Worm (Caenorhabditis elegans) whole organism, L1 larva: Measurements from ENCODE around the gene ttr-21.

ENCODE experiments used
- C04F5.9 ChIP-seq: sonication (generic microtip); optimal IDR thresholded peaks from 2 replicates; lab custom pipeline; 2016; ENCODE audit warnings: missing genetic modification characterization, missing compliant biosample characterization
- C16A3.4 ChIP-seq: fragments of 150-350 bp; optimal IDR thresholded peaks from 2 replicates; lab custom pipeline; 2014; ENCODE audit warnings: missing biosample characterization, missing genetic modification characterization
- F16B12.6 ChIP-seq: fragments of 150-350 bp; optimal IDR thresholded peaks from 2 replicates; lab custom pipeline; 2014; ENCODE audit warnings: missing biosample characterization, missing genetic modification characterization
- aha-1 ChIP-seq: fragments of 150-350 bp; optimal IDR thresholded peaks from 2 replicates; lab custom pipeline; 2014; ENCODE audit warnings: missing biosample characterization, missing genetic modification characterization
- blmp-1 ChIP-seq: fragments of 150-350 bp; optimal IDR thresholded peaks from 2 replicates; lab custom pipeline; 2014; ENCODE audit warnings: missing biosample characterization, missing genetic modification characterization
- ceh-82 ChIP-seq, 3 experiments: fragments of 150-350 bp in 1 of 3; sonication (generic microtip) in 2 of 3; optimal IDR thresholded peaks; 2 replicates each; lab custom pipeline; 2014 to 2017; ENCODE audit warnings: missing biosample characterization in 3 of 3, missing genetic modification characterization in 3 of 3
- ces-1 ChIP-seq: fragments of 150-350 bp; optimal IDR thresholded peaks from 2 replicates; lab custom pipeline; 2014; ENCODE audit warnings: missing biosample characterization, missing genetic modification reagents, missing genetic modification characterization
- dpl-1 ChIP-seq, 3 experiments: fragments of 150-350 bp in 2 of 3; sonication (generic microtip) in 1 of 3; optimal IDR thresholded peaks; 2 replicates each; lab custom pipeline; 2014 to 2017; ENCODE audit warnings: missing biosample characterization in 3 of 3, missing genetic modification characterization in 3 of 3, missing genetic modification reagents in 3 of 3
- dsc-1 ChIP-seq: sonication (generic microtip); optimal IDR thresholded peaks from 2 replicates; lab custom pipeline; 2016; ENCODE audit warnings: mild to moderate bottlenecking, missing genetic modification characterization, missing compliant biosample characterization
- efl-1 ChIP-seq, 4 experiments: fragments of 150-350 bp; optimal IDR thresholded peaks in 3 of 4; peaks in 1 of 4; 1 replicate in 1 of 4; 2 replicates in 3 of 4; lab custom pipeline; 2014; ENCODE audit warnings: missing biosample characterization in 2 of 4, missing genetic modification characterization in 2 of 4, missing genetic modification reagents in 2 of 4
- efl-3 ChIP-seq: fragments of 200-800 bp; sonication (Bioruptor generic); optimal IDR thresholded peaks from 2 replicates; lab custom pipeline; 2018; ENCODE audit warnings: mild to moderate bottlenecking, missing genetic modification characterization, missing compliant biosample characterization
- elt-2 ChIP-seq: sonication (generic microtip); optimal IDR thresholded peaks from 2 replicates; lab custom pipeline; 2016; ENCODE audit warnings: missing genetic modification characterization, mild to moderate bottlenecking, inconsistent platforms, missing compliant biosample characterization, missing genetic modification reagents
- elt-3 ChIP-seq, 6 experiments: fragments of 150-350 bp in 1 of 6; sonication (generic microtip); optimal IDR thresholded peaks; 2 replicates each; lab custom pipeline; 2017 to 2018; ENCODE audit warnings: missing biosample characterization in 6 of 6, missing genetic modification characterization in 6 of 6, inconsistent platforms in 1 of 6
- ets-5 ChIP-seq: fragments of 200-800 bp; sonication (Bioruptor generic); IDR thresholded peaks from 2 replicates; pipeline ENCODE4 v1.3.6; 2022; ENCODE audit warnings: missing genetic modification characterization, missing compliant biosample characterization
- fkh-10 ChIP-seq: sonication (generic microtip); optimal IDR thresholded peaks from 2 replicates; lab custom pipeline; 2017; ENCODE audit warnings: missing biosample characterization, missing genetic modification reagents, missing genetic modification characterization
- fkh-4 ChIP-seq: sonication (generic microtip); optimal IDR thresholded peaks from 2 replicates; lab custom pipeline; 2016; ENCODE audit warnings: missing compliant biosample characterization, missing genetic modification characterization, borderline replicate concordance
- fkh-8 ChIP-seq: sonication (generic microtip); optimal IDR thresholded peaks from 2 replicates; lab custom pipeline; 2016; ENCODE audit warnings: mild to moderate bottlenecking, missing genetic modification characterization, missing compliant biosample characterization
- fos-1 ChIP-seq: fragments of 150-350 bp; optimal IDR thresholded peaks from 2 replicates; lab custom pipeline; 2014; ENCODE audit warnings: missing biosample characterization, missing genetic modification characterization
- hlh-4 ChIP-seq: sonication (generic microtip); optimal IDR thresholded peaks from 2 replicates; lab custom pipeline; 2016; ENCODE audit warnings: mild to moderate bottlenecking, missing genetic modification characterization, missing compliant biosample characterization
- jun-1 ChIP-seq: fragments of 150-350 bp; optimal IDR thresholded peaks from 2 replicates; lab custom pipeline; 2014; ENCODE audit warnings: missing biosample characterization, missing genetic modification reagents, missing genetic modification characterization
- lin-13 ChIP-seq: fragments of 150-350 bp; optimal IDR thresholded peaks from 2 replicates; lab custom pipeline; 2014; ENCODE audit warnings: missing biosample characterization, missing genetic modification reagents, missing genetic modification characterization
- lin-14 ChIP-seq: fragments of 200-800 bp; sonication (Bioruptor generic); optimal IDR thresholded peaks from 2 replicates; lab custom pipeline; 2018; ENCODE audit warnings: mild to moderate bottlenecking, missing genetic modification characterization, moderate library complexity, missing compliant biosample characterization
- lin-15B ChIP-seq: fragments of 150-350 bp; sonication (generic microtip); optimal IDR thresholded peaks from 3 replicates; lab custom pipeline; 2014; ENCODE audit warnings: missing biosample characterization, missing genetic modification characterization
- lin-35 ChIP-seq, 2 experiments: fragments of 150-350 bp; optimal IDR thresholded peaks; 2 replicates each; lab custom pipeline; 2014; ENCODE audit warnings: missing biosample characterization in 2 of 2, missing genetic modification characterization in 2 of 2, missing genetic modification reagents in 2 of 2
- lsy-2 ChIP-seq, 2 experiments: fragments of 150-350 bp; optimal IDR thresholded peaks; 2 replicates each; lab custom pipeline; 2014; ENCODE audit warnings: missing biosample characterization in 2 of 2, missing genetic modification characterization in 2 of 2
- mab-9 ChIP-seq: fragments of 200-800 bp; sonication (Bioruptor generic); IDR thresholded peaks from 2 replicates; pipeline ENCODE4 v1.3.6; 2022; ENCODE audit warnings: missing genetic modification reagents, missing genetic modification characterization, missing compliant biosample characterization
- mdl-1 ChIP-seq, 2 experiments: fragments of 150-350 bp; optimal IDR thresholded peaks; 2 replicates each; lab custom pipeline; 2014 to 2017; ENCODE audit warnings: missing biosample characterization in 2 of 2, missing genetic modification characterization in 2 of 2, inconsistent platforms in 1 of 2
- mef-2 ChIP-seq: fragments of 150-350 bp; optimal IDR thresholded peaks from 2 replicates; lab custom pipeline; 2014; ENCODE audit warnings: missing biosample characterization, missing genetic modification characterization
- mep-1 ChIP-seq: fragments of 150-350 bp; optimal IDR thresholded peaks from 2 replicates; lab custom pipeline; 2014; ENCODE audit warnings: missing biosample characterization, missing genetic modification characterization
- nhr-19 ChIP-seq: fragments of 200-800 bp; sonication (Bioruptor generic); conservative IDR thresholded peaks from 2 replicates; pipeline ENCODE4 v1.3.6; 2022; ENCODE audit warnings: missing genetic modification characterization, missing compliant biosample characterization
- nhr-20 ChIP-seq: sonication (generic microtip); optimal IDR thresholded peaks from 2 replicates; lab custom pipeline; 2016; ENCODE audit warnings: mild to moderate bottlenecking, missing genetic modification characterization, missing compliant biosample characterization
- nhr-71 ChIP-seq: sonication (generic microtip); optimal IDR thresholded peaks from 2 replicates; lab custom pipeline; 2016; ENCODE audit warnings: mild to moderate bottlenecking, missing genetic modification characterization, moderate library complexity, missing compliant biosample characterization
- nhr-77 ChIP-seq: fragments of 150-350 bp; optimal IDR thresholded peaks from 2 replicates; lab custom pipeline; 2014; ENCODE audit warnings: missing biosample characterization, missing genetic modification characterization
- nhr-84 ChIP-seq: sonication (generic microtip); optimal IDR thresholded peaks from 2 replicates; lab custom pipeline; 2017; ENCODE audit warnings: missing biosample characterization, missing genetic modification characterization
- pag-3 ChIP-seq: sonication (generic microtip); optimal IDR thresholded peaks from 2 replicates; lab custom pipeline; 2017; ENCODE audit warnings: missing genetic modification characterization, mild to moderate bottlenecking, missing compliant biosample characterization, antibody characterized with exemption, borderline replicate concordance; ENCODE audit not compliant: insufficient read depth
- pax-3 ChIP-seq: fragments of 200-800 bp; sonication (Bioruptor generic); optimal IDR thresholded peaks from 2 replicates; lab custom pipeline; 2018; ENCODE audit warnings: mild to moderate bottlenecking, missing genetic modification characterization, moderate library complexity, missing compliant biosample characterization
- rnt-1 ChIP-seq: sonication (generic microtip); optimal IDR thresholded peaks from 2 replicates; lab custom pipeline; 2016; ENCODE audit warnings: mild to moderate bottlenecking, missing genetic modification characterization, moderate library complexity, missing compliant biosample characterization
- skn-1 ChIP-seq: fragments of 150-350 bp; optimal IDR thresholded peaks from 2 replicates; lab custom pipeline; 2014; ENCODE audit warnings: missing biosample characterization, missing genetic modification characterization
- snpc-4 ChIP-seq: fragments of 150-350 bp; optimal IDR thresholded peaks from 2 replicates; lab custom pipeline; 2014; ENCODE audit warnings: missing biosample characterization, missing genetic modification characterization
- snu-23 ChIP-seq: sonication (generic microtip); optimal IDR thresholded peaks from 2 replicates; lab custom pipeline; 2016; ENCODE audit warnings: missing genetic modification characterization, missing compliant biosample characterization
- swsn-7 ChIP-seq: sonication (generic microtip); optimal IDR thresholded peaks from 2 replicates; lab custom pipeline; 2016; ENCODE audit warnings: missing genetic modification characterization, missing compliant biosample characterization
- tbx-2 ChIP-seq: sonication (generic microtip); optimal IDR thresholded peaks from 2 replicates; lab custom pipeline; 2016; ENCODE audit warnings: missing genetic modification characterization, missing compliant biosample characterization
- tlp-1 ChIP-seq: fragments of 150-350 bp; optimal IDR thresholded peaks from 2 replicates; lab custom pipeline; 2014; ENCODE audit warnings: missing biosample characterization, missing genetic modification characterization
- unc-130 ChIP-seq: fragments of 150-350 bp; optimal IDR thresholded peaks from 2 replicates; lab custom pipeline; 2017; ENCODE audit warnings: missing biosample characterization, missing genetic modification characterization, inconsistent platforms
- unc-30 ChIP-seq: sonication (generic microtip); optimal IDR thresholded peaks from 2 replicates; lab custom pipeline; 2017; ENCODE audit warnings: missing biosample characterization, missing genetic modification characterization
- unc-86 ChIP-seq: sonication (generic microtip); optimal IDR thresholded peaks from 2 replicates; lab custom pipeline; 2016; ENCODE audit warnings: missing genetic modification characterization, missing compliant biosample characterization
- unc-98 ChIP-seq: fragments of 200-800 bp; sonication (Bioruptor generic); IDR thresholded peaks from 2 replicates; pipeline ENCODE4 v1.3.6; 2022; ENCODE audit warnings: missing genetic modification characterization, missing compliant biosample characterization
- zag-1 ChIP-seq: fragments of 150-350 bp; optimal IDR thresholded peaks from 2 replicates; lab custom pipeline; 2014; ENCODE audit warnings: missing biosample characterization, missing genetic modification characterization
- zip-4 ChIP-seq: fragments of 200-800 bp; sonication (Bioruptor generic); optimal IDR thresholded peaks from 2 replicates; lab custom pipeline; 2018; ENCODE audit warnings: mild to moderate bottlenecking, missing genetic modification characterization, moderate library complexity, missing compliant biosample characterization
- ztf-11 ChIP-seq, 2 experiments: sonication (generic microtip); optimal IDR thresholded peaks; 2 replicates each; lab custom pipeline; 2016 to 2017; ENCODE audit warnings: missing genetic modification characterization in 2 of 2, missing biosample characterization in 1 of 2, missing compliant biosample characterization in 1 of 2

Gene ttr-21

DNA sequence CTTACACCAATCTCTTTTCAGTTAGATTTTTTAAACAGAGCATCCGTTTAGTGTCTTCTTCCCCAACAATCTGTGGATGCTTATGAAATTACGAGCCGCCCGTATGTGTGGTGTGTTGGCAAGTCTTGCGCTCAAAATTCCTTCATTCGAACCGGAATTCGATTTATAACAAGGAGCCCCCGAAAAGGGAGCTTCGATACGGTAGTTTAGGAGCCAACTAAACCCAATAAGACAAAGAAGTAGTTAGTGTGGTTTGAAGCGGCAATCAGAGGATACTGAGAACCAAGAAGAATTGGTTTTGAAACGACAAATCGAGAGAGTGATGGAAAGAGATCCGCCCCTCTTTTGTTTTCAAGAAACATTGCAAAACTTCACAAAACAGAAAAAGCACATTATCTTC lies 41.9 kb downstream of the ttr-21 start:
- no peak for TF ChIP-seq efl-1 (optimal IDR thresholded peaks at IDR 0.05; lab: Kevin White, UChicago)
- peak in 1 of 2 experiments; percentile 46 for TF ChIP-seq efl-1 (GFP tag; optimal IDR thresholded peaks at IDR 0.05 in 1 of 2; lab: Kevin White, UChicago)
- no peak for TF ChIP-seq zag-1 (tag; lab: Kevin White, UChicago)
- TF ChIP-seq lin-14, result peak; percentile 48
- no peak for TF ChIP-seq snu-23 (GFP tag; lab: Kevin White, UChicago)

DNA sequence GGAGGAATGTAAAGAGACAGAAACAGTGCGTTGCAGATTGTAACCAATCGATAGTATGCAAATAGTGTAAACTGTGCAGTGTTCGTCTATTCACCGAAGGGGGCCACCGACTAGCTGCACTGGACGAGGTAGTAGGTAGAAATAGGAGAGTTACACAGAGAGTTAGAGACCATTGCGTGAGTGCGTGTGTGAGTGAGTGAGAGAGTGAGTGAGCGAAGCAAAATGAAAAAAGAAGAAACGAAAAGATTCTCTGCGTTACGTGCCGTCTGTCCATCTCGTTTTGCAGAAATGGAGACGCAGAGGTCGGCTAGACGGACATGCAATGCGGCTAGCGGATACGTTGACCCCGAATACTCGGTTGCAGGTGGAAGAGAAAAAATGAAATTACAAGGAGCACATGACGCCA lies 45.7 kb downstream of the ttr-21 start:
- TF ChIP-seq lsy-2 (tag; optimal IDR thresholded peaks at IDR 0.05; lab: Kevin White, UChicago) (peak; percentile 30 to 73), skn-1 (tag; lab: Kevin White, UChicago) (peak; percentile 8), snpc-4 (peak; percentile 48), dsc-1 (tag; lab: Kevin White, UChicago) (peak; percentile 14), mdl-1 (tag; optimal IDR thresholded peaks at IDR 0.05; lab: Kevin White, UChicago) (peak in 1 of 2 experiments; percentile 68), efl-1 (optimal IDR thresholded peaks at IDR 0.05; lab: Kevin White, UChicago) (peak; percentile 55 to 77), efl-1 (GFP tag; optimal IDR thresholded peaks at IDR 0.05 in 1 of 2; lab: Kevin White, UChicago) (peak; percentile 14 to 93), fkh-4 (tag; lab: Kevin White, UChicago) (no peak), unc-98 (no peak), lin-15B (tag; lab: Kevin White, UChicago) (no peak), elt-2 (tag; lab: Kevin White, UChicago) (no peak), lin-13 (GFP tag; lab: Kevin White, UChicago) (peak; percentile 53), mab-9 (no peak), unc-86 (tag; lab: Kevin White, UChicago) (peak; percentile 3), ceh-82 (tag; optimal IDR thresholded peaks at IDR 0.05; lab: Kevin White, UChicago) (peak; percentile 8 to 71 (median 45)), fkh-10 (GFP tag; lab: Kevin White, UChicago) (peak; percentile 5), tbx-2 (tag; lab: Kevin White, UChicago) (peak; percentile 55), pag-3 (tag; lab: Kevin White, UChicago) (no peak), mep-1 (tag; lab: Kevin White, UChicago) (peak; percentile 83), jun-1 (tag; lab: Kevin White, UChicago) (peak; percentile 61), efl-3 (GFP tag; lab: Kevin White, UChicago) (no peak), fos-1 (tag; lab: Kevin White, UChicago) (peak; percentile 56), snu-23 (GFP tag; lab: Kevin White, UChicago) (peak; percentile 78), tlp-1 (tag; lab: Kevin White, UChicago) (no peak), nhr-77 (tag; lab: Kevin White, UChicago) (peak; percentile 47), nhr-20 (tag; lab: Kevin White, UChicago) (peak; percentile 65), lin-35 (GFP tag; optimal IDR thresholded peaks at IDR 0.05; lab: Kevin White, UChicago) (peak; percentile 57 to 67), C04F5.9 (tag; lab: Kevin White, UChicago) (no peak), dpl-1 (GFP tag; optimal IDR thresholded peaks at IDR 0.05; lab: Kevin White, UChicago) (peak in 2 of 3 experiments; percentile 39 to 61), aha-1 (tag; lab: Kevin White, UChicago) (no peak), blmp-1 (tag; lab: Kevin White, UChicago) (peak; percentile 64), zip-4 (GFP tag; lab: Kevin White, UChicago) (no peak), nhr-71 (tag; lab: Kevin White, UChicago) (peak; percentile 74), ets-5 (no peak), ztf-11 (tag; optimal IDR thresholded peaks at IDR 0.05; lab: Kevin White, UChicago) (no peak), hlh-4 (tag; lab: Kevin White, UChicago) (no peak), nhr-84 (tag; lab: Kevin White, UChicago) (no peak), swsn-7 (tag; lab: Kevin White, UChicago) (peak; percentile 52), elt-3 (tag; optimal IDR thresholded peaks at IDR 0.05; lab: Kevin White, UChicago) (no peak), ces-1 (no peak), rnt-1 (tag; lab: Kevin White, UChicago) (peak; percentile 63), F16B12.6 (tag; lab: Kevin White, UChicago) (no peak), fkh-8 (peak; percentile 67), pax-3 (tag; lab: Kevin White, UChicago) (no peak), unc-30 (tag; lab: Kevin White, UChicago) (no peak), unc-130 (no peak), mef-2 (tag; lab: Kevin White, UChicago) (no peak), nhr-19 (GFP tag; lab: Robert Waterston, UW) (peak; percentile 47), C16A3.4 (tag; lab: Kevin White, UChicago) (peak; percentile 51)
